Worm (Caenorhabditis elegans) whole organism, young adult: ENCODE measurements around the gene F22B5.5.

Experiments
- B0035.1 ChIP-seq: sonication (generic microtip); optimal IDR thresholded peaks from 2 replicates; lab custom pipeline; 2016; ENCODE audit warnings: missing genetic modification characterization, mild to moderate bottlenecking, missing compliant biosample characterization, missing genotype, missing genetic modification reagents
- B0261.1 ChIP-seq: sonication (generic microtip); optimal IDR thresholded peaks from 2 replicates; lab custom pipeline; 2016; ENCODE audit warnings: mild to moderate bottlenecking, missing genetic modification characterization, moderate library complexity, missing compliant biosample characterization
- F57C9.4 ChIP-seq: sonication (generic microtip); optimal IDR thresholded peaks from 2 replicates; lab custom pipeline; 2017; ENCODE audit warnings: mild to moderate bottlenecking, missing genetic modification characterization, missing compliant biosample characterization
- K11D2.4 ChIP-seq: fragments of 200-800 bp; sonication (Bioruptor generic); IDR thresholded peaks from 2 replicates; pipeline ENCODE4 v1.3.6; 2022; ENCODE audit warnings: missing genetic modification reagents, missing genetic modification characterization, missing compliant biosample characterization
- K12H6.12 ChIP-seq: fragments of 200-800 bp; sonication (Bioruptor generic); optimal IDR thresholded peaks from 2 replicates; lab custom pipeline; 2018; ENCODE audit warnings: mild to moderate bottlenecking, missing genetic modification characterization, missing compliant biosample characterization
- T07F8.4 ChIP-seq: sonication (generic microtip); optimal IDR thresholded peaks from 2 replicates; lab custom pipeline; 2016; ENCODE audit warnings: mild to moderate bottlenecking, missing genetic modification characterization, moderate library complexity, missing compliant biosample characterization
- Y67H2A.10 ChIP-seq: fragments of 200-800 bp; sonication (Bioruptor generic); conservative IDR thresholded peaks from 2 replicates; pipeline ENCODE4 v1.3.6; 2022; ENCODE audit warnings: missing genetic modification reagents, missing genetic modification characterization, missing compliant biosample characterization
- Y79H2A.3 ChIP-seq: fragments of 200-800 bp; sonication (Bioruptor generic); conservative IDR thresholded peaks from 2 replicates; pipeline ENCODE4 v1.3.6; 2022; ENCODE audit warnings: missing genetic modification reagents, missing genetic modification characterization, missing compliant biosample characterization
- ZK185.1 ChIP-seq: sonication (generic microtip); optimal IDR thresholded peaks from 2 replicates; lab custom pipeline; 2016; ENCODE audit warnings: mild to moderate bottlenecking, missing genetic modification characterization, missing compliant biosample characterization; ENCODE audit not compliant: poor library complexity, severe bottlenecking
- ama-1 ChIP-seq, 3 experiments: fragments of 150-350 bp in 1 of 3; sonication (generic microtip) in 2 of 3; optimal IDR thresholded peaks; 2 replicates each; lab custom pipeline; 2014 to 2018; ENCODE audit warnings: missing biosample characterization in 2 of 3, missing genetic modification characterization in 2 of 3, missing genetic modification reagents in 2 of 3
- aptf-2 ChIP-seq: fragments of 200-800 bp; sonication (Bioruptor generic); conservative IDR thresholded peaks from 2 replicates; pipeline ENCODE4 v1.3.6; 2022; ENCODE audit warnings: missing genetic modification reagents, missing genetic modification characterization, missing compliant biosample characterization
- aptf-3 ChIP-seq: fragments of 200-800 bp; sonication (Bioruptor generic); IDR thresholded peaks from 2 replicates; pipeline ENCODE4 v1.3.6; 2022; ENCODE audit warnings: missing genetic modification characterization, missing compliant biosample characterization
- atf-7 ChIP-seq: sonication (generic microtip); optimal IDR thresholded peaks from 2 replicates; lab custom pipeline; 2017; ENCODE audit warnings: mild to moderate bottlenecking, missing genetic modification characterization, missing compliant biosample characterization
- athp-1 ChIP-seq: sonication (generic microtip); optimal IDR thresholded peaks from 2 replicates; lab custom pipeline; 2017; ENCODE audit warnings: mild to moderate bottlenecking, missing genetic modification characterization, missing compliant biosample characterization
- cebp-2 ChIP-seq: fragments of 200-800 bp; sonication (Bioruptor generic); IDR thresholded peaks from 2 replicates; pipeline ENCODE4 v1.3.6; 2022; ENCODE audit warnings: missing genetic modification characterization, missing compliant biosample characterization
- ceh-100 ChIP-seq: fragments of 200-800 bp; sonication (Bioruptor generic); IDR thresholded peaks from 2 replicates; pipeline ENCODE4 v1.3.6; 2022; ENCODE audit warnings: missing genetic modification reagents, missing genetic modification characterization, missing compliant biosample characterization
- ceh-91 ChIP-seq: fragments of 200-800 bp; sonication (Bioruptor generic); IDR thresholded peaks from 2 replicates; pipeline ENCODE4 v1.3.6; 2022; ENCODE audit warnings: missing genetic modification reagents, missing genetic modification characterization, missing compliant biosample characterization
- dpff-1 ChIP-seq: sonication (generic microtip); optimal IDR thresholded peaks from 2 replicates; lab custom pipeline; 2017; ENCODE audit warnings: mild to moderate bottlenecking, missing genetic modification characterization, missing compliant biosample characterization
- egl-44 ChIP-seq: fragments of 200-800 bp; sonication (Bioruptor generic); IDR thresholded peaks from 2 replicates; pipeline ENCODE4 v1.3.6; 2022; ENCODE audit warnings: missing genetic modification reagents, missing genetic modification characterization, missing compliant biosample characterization
- him-1 ChIP-seq: sonication (generic microtip); optimal IDR thresholded peaks from 2 replicates; lab custom pipeline; 2016; ENCODE audit warnings: missing genotype, missing genetic modification reagents, missing genetic modification characterization, missing compliant biosample characterization
- hlh-12 ChIP-seq: sonication (generic microtip); optimal IDR thresholded peaks from 2 replicates; lab custom pipeline; 2016; ENCODE audit warnings: missing genetic modification characterization, missing compliant biosample characterization
- hlh-26 ChIP-seq: fragments of 200-800 bp; sonication (Bioruptor generic); conservative IDR thresholded peaks from 2 replicates; pipeline ENCODE4 v1.3.6; 2022; ENCODE audit warnings: missing genetic modification reagents, missing genetic modification characterization, missing compliant biosample characterization
- lin-26 ChIP-seq: fragments of 200-800 bp; sonication (Bioruptor generic); IDR thresholded peaks from 2 replicates; pipeline ENCODE4 v1.3.6; 2022; ENCODE audit warnings: missing genetic modification reagents, missing genetic modification characterization, missing compliant biosample characterization
- lin-40 ChIP-seq: sonication (generic microtip); optimal IDR thresholded peaks from 2 replicates; lab custom pipeline; 2016; ENCODE audit warnings: missing genetic modification characterization, mild to moderate bottlenecking, missing compliant biosample characterization, missing genotype, missing genetic modification reagents
- lsy-27 ChIP-seq: sonication (generic microtip); optimal IDR thresholded peaks from 2 replicates; lab custom pipeline; 2017; ENCODE audit warnings: missing genetic modification characterization, mild to moderate bottlenecking, missing compliant biosample characterization, antibody characterized with exemption, missing genotype, borderline replicate concordance; ENCODE audit not compliant: insufficient read depth
- madf-3 ChIP-seq: fragments of 200-800 bp; sonication (Bioruptor generic); IDR thresholded peaks from 2 replicates; pipeline ENCODE4 v1.3.6; 2022; ENCODE audit warnings: missing genetic modification reagents, missing genetic modification characterization, missing compliant biosample characterization
- madf-8 ChIP-seq: fragments of 200-800 bp; sonication (Bioruptor generic); conservative IDR thresholded peaks from 2 replicates; pipeline ENCODE4 v1.3.6; 2022; ENCODE audit warnings: missing genetic modification reagents, missing genetic modification characterization, missing compliant biosample characterization
- nfya-2 ChIP-seq: fragments of 200-800 bp; sonication (Bioruptor generic); IDR thresholded peaks from 2 replicates; pipeline ENCODE4 v1.3.6; 2022; ENCODE audit warnings: missing genetic modification reagents, missing genetic modification characterization, missing compliant biosample characterization
- nfyb-1 ChIP-seq: fragments of 200-800 bp; sonication (Bioruptor generic); IDR thresholded peaks from 2 replicates; pipeline ENCODE4 v1.3.6; 2022; ENCODE audit warnings: missing genetic modification reagents, missing genetic modification characterization, missing compliant biosample characterization
- nhr-120 ChIP-seq: fragments of 200-800 bp; sonication (Bioruptor generic); IDR thresholded peaks from 2 replicates; pipeline ENCODE4 v1.3.6; 2022; ENCODE audit warnings: missing genetic modification characterization, missing compliant biosample characterization
- somi-1 ChIP-seq: fragments of 200-800 bp; sonication (Bioruptor generic); optimal IDR thresholded peaks from 2 replicates; lab custom pipeline; 2018; ENCODE audit warnings: mild to moderate bottlenecking, missing genetic modification characterization, missing compliant biosample characterization
- tbp1 ChIP-seq: fragments of 200-800 bp; sonication (Bioruptor generic); optimal IDR thresholded peaks from 2 replicates; lab custom pipeline; 2018; ENCODE audit warnings: mild to moderate bottlenecking, missing genetic modification characterization, missing compliant biosample characterization
- tlf-1 ChIP-seq: fragments of 200-800 bp; sonication (Bioruptor generic); optimal IDR thresholded peaks from 2 replicates; lab custom pipeline; 2018; ENCODE audit warnings: mild to moderate bottlenecking, missing genetic modification characterization, missing compliant biosample characterization
- unc-130 ChIP-seq: sonication (generic microtip); optimal IDR thresholded peaks from 2 replicates; lab custom pipeline; 2016; ENCODE audit warnings: missing genetic modification reagents, missing genetic modification characterization, missing compliant biosample characterization
- zim-3 ChIP-seq: sonication (generic microtip); optimal IDR thresholded peaks from 2 replicates; lab custom pipeline; 2017; ENCODE audit warnings: mild to moderate bottlenecking, missing genetic modification characterization, moderate library complexity, missing compliant biosample characterization
- ztf-26 ChIP-seq: sonication (generic microtip); optimal IDR thresholded peaks from 2 replicates; lab custom pipeline; 2017; ENCODE audit warnings: missing genetic modification characterization, missing compliant biosample characterization

F22B5.5 gene

ce11 chrII:8441519-8441918, 12.9 kb downstream of the F22B5.5 start (continued):
- TF ChIP-seq zim-3 (tag; lab: Kevin White, UChicago), result peak; percentile 43
- TF ChIP-seq madf-8, result no peak; the same call in 1 of the 2 replicates
- peak; percentile 41 for TF ChIP-seq tlf-1
- no peak for TF ChIP-seq ceh-91
- peak; percentile 26 for TF ChIP-seq unc-130 (GFP tag; lab: Kevin White, UChicago)
- TF ChIP-seq B0261.1 (tag; lab: Kevin White, UChicago), result peak; percentile 75
- TF ChIP-seq Y67H2A.10 (GFP tag; lab: Robert Waterston, UW), result no peak
- TF ChIP-seq nhr-120 (GFP tag; lab: Robert Waterston, UW), result peak; percentile 98
- peak; percentile 55 for TF ChIP-seq hlh-12
- 0 out of 2 replicates have a peak, but pooled peaks have one; percentile 74 for TF ChIP-seq madf-3 (GFP tag; lab: Robert Waterston, UW)
- no peak for TF ChIP-seq ztf-26
- TF ChIP-seq somi-1 (GFP tag; lab: Kevin White, UChicago), result peak; percentile 46

ce11 chrII:8440792-8441191, 13.6 kb downstream of the F22B5.5 start:
- TF ChIP-seq T07F8.4 (no peak), lin-26 (0 out of 2 replicates have a peak, but pooled peaks have one; percentile 9), ztf-26 (peak; percentile 29), somi-1 (GFP tag; lab: Kevin White, UChicago) (peak; percentile 6), hlh-26 (no peak), nfyb-1 (GFP tag; lab: Robert Waterston, UW) (no peak)

ce11 chrII:8440097-8440496, 14.3 kb downstream of the F22B5.5 start:
- TF ChIP-seq Y79H2A.3 (GFP tag; lab: Robert Waterston, UW), result no peak
- TF ChIP-seq ama-1 (optimal IDR thresholded peaks at IDR 0.05; lab: Kevin White, UChicago), result peak; percentile 68
- no peak for TF ChIP-seq ama-1 (GFP tag; optimal IDR thresholded peaks at IDR 0.05; lab: Kevin White, UChicago)
- TF ChIP-seq lin-40 (tag; lab: Kevin White, UChicago), result peak; percentile 3
- peak; percentile 6 for TF ChIP-seq atf-7 (tag; lab: Kevin White, UChicago)

ce11 chrII:8438791-8439287, 15.6 kb downstream of the F22B5.5 start, which contains the start of gene lips-10:
Gene lips-10 (plus strand): TSS chrII:8439168.
- no peak for TF ChIP-seq F57C9.4 (tag; lab: Kevin White, UChicago)
- no peak for TF ChIP-seq tbp1 (GFP tag; lab: Kevin White, UChicago)
- no peak for TF ChIP-seq K11D2.4
- no peak for TF ChIP-seq cebp-2 (GFP tag; lab: Robert Waterston, UW)
- TF ChIP-seq athp-1, result no peak
- no peak for TF ChIP-seq ceh-100
- TF ChIP-seq, all 124 proteins: peak for 0

ce11 chrII:8437035-8437434, 17.4 kb downstream of the F22B5.5 start, which contains the start of gene acp-3:
Gene acp-3 (minus strand): TSS chrII:8437135.
- TF ChIP-seq him-1 (no peak), lsy-27 (tag; lab: Kevin White, UChicago) (no peak), lin-26 (no peak), dpff-1 (tag; lab: Kevin White, UChicago) (no peak), B0035.1 (tag; lab: Kevin White, UChicago) (no peak), aptf-3 (GFP tag; lab: Robert Waterston, UW) (no peak), nfya-2 (no peak), aptf-2 (GFP tag; lab: Robert Waterston, UW) (no peak), Y67H2A.10 (GFP tag; lab: Robert Waterston, UW) (no peak), egl-44 (GFP tag; lab: Robert Waterston, UW) (no peak), K12H6.12 (tag; lab: Kevin White, UChicago) (no peak), ZK185.1 (tag; lab: Kevin White, UChicago) (no peak)
